Worm (Caenorhabditis elegans) whole organism, mixed stage, embryonic: Measurements from ENCODE around the gene srz-14.

Experiments used
- M03D4.4 ChIP-seq: sonication (generic microtip); optimal IDR thresholded peaks from 2 replicates; lab custom pipeline; 2017; ENCODE audit warnings: mild to moderate bottlenecking, missing genetic modification characterization, missing compliant biosample characterization
- bed-3 ChIP-seq: fragments of 200-800 bp; sonication (Bioruptor generic); optimal IDR thresholded peaks from 3 replicates; lab custom pipeline; 2018; ENCODE audit warnings: mild to moderate bottlenecking, missing genetic modification characterization, moderate library complexity, missing compliant biosample characterization
- blmp-1 ChIP-seq: fragments of 150-350 bp; optimal IDR thresholded peaks from 2 replicates; lab custom pipeline; 2014; ENCODE audit warnings: missing biosample characterization, missing genetic modification characterization
- ceh-39 ChIP-seq: fragments of 150-350 bp; optimal IDR thresholded peaks from 2 replicates; lab custom pipeline; 2014; ENCODE audit warnings: missing biosample characterization, missing genetic modification characterization
- ceh-43 ChIP-seq: fragments of 200-800 bp; sonication (Bioruptor generic); optimal IDR thresholded peaks from 2 replicates; lab custom pipeline; 2018; ENCODE audit warnings: mild to moderate bottlenecking, missing genetic modification characterization, moderate library complexity, missing compliant biosample characterization
- ceh-83 ChIP-seq: fragments of 200-800 bp; sonication (Bioruptor generic); optimal IDR thresholded peaks from 2 replicates; lab custom pipeline; 2018; ENCODE audit warnings: mild to moderate bottlenecking, missing genetic modification characterization, missing compliant biosample characterization
- ces-1 ChIP-seq: fragments of 150-350 bp; optimal IDR thresholded peaks from 2 replicates; lab custom pipeline; 2014; ENCODE audit warnings: missing biosample characterization, missing genetic modification reagents, missing genetic modification characterization
- cnd-1 ChIP-seq: fragments of 200-800 bp; sonication (Bioruptor generic); optimal IDR thresholded peaks from 2 replicates; lab custom pipeline; 2018; ENCODE audit warnings: mild to moderate bottlenecking, missing genetic modification characterization, missing compliant biosample characterization
- drap-1 ChIP-seq: fragments of 200-800 bp; sonication (Bioruptor generic); optimal IDR thresholded peaks from 3 replicates; lab custom pipeline; 2018; ENCODE audit warnings: mild to moderate bottlenecking, missing genetic modification characterization, missing compliant biosample characterization
- elt-1 ChIP-seq: sonication (generic microtip); optimal IDR thresholded peaks from 2 replicates; lab custom pipeline; 2017; ENCODE audit warnings: missing genetic modification characterization, mild to moderate bottlenecking, missing compliant biosample characterization, antibody characterized with exemption, moderate library complexity, borderline replicate concordance; ENCODE audit not compliant: insufficient read depth
- elt-3 ChIP-seq: fragments of 150-350 bp; optimal IDR thresholded peaks from 2 replicates; lab custom pipeline; 2014; ENCODE audit warnings: missing biosample characterization, missing genetic modification characterization
- flh-1 ChIP-seq: fragments of 200-800 bp; sonication (Bioruptor generic); optimal IDR thresholded peaks from 2 replicates; lab custom pipeline; 2018; ENCODE audit warnings: mild to moderate bottlenecking, missing genetic modification characterization, moderate library complexity, missing compliant biosample characterization
- ham-2 ChIP-seq: fragments of 200-800 bp; sonication (Bioruptor generic); optimal IDR thresholded peaks from 2 replicates; lab custom pipeline; 2018; ENCODE audit warnings: mild to moderate bottlenecking, missing genetic modification characterization, missing compliant biosample characterization
- lin-13 ChIP-seq: fragments of 150-350 bp; optimal IDR thresholded peaks from 2 replicates; lab custom pipeline; 2014; ENCODE audit warnings: missing biosample characterization, missing genetic modification characterization
- lin-32 ChIP-seq: fragments of 200-800 bp; sonication (Bioruptor generic); optimal IDR thresholded peaks from 2 replicates; lab custom pipeline; 2018; ENCODE audit warnings: mild to moderate bottlenecking, missing genetic modification characterization, missing compliant biosample characterization
- lsy-2 ChIP-seq: fragments of 150-350 bp; optimal IDR thresholded peaks from 2 replicates; lab custom pipeline; 2014; ENCODE audit warnings: missing biosample characterization, missing genetic modification characterization
- mab-5 ChIP-seq: fragments of 150-350 bp; optimal IDR thresholded peaks from 2 replicates; lab custom pipeline; 2014; ENCODE audit warnings: missing biosample characterization, missing genetic modification characterization
- mep-1 ChIP-seq: fragments of 150-350 bp; optimal IDR thresholded peaks from 2 replicates; lab custom pipeline; 2017; ENCODE audit warnings: missing biosample characterization, missing genetic modification reagents, missing genetic modification characterization, inconsistent platforms
- nhr-12 ChIP-seq: fragments of 150-350 bp; optimal IDR thresholded peaks from 2 replicates; lab custom pipeline; 2014; ENCODE audit warnings: missing biosample characterization, missing genetic modification characterization
- nhr-2 ChIP-seq: fragments of 150-350 bp; optimal IDR thresholded peaks from 2 replicates; lab custom pipeline; 2014; ENCODE audit warnings: missing biosample characterization, missing genetic modification characterization
- nhr-237 ChIP-seq: fragments of 150-350 bp; optimal IDR thresholded peaks from 2 replicates; lab custom pipeline; 2014; ENCODE audit warnings: missing biosample characterization, missing genetic modification characterization
- nhr-28 ChIP-seq: fragments of 150-350 bp; optimal IDR thresholded peaks from 2 replicates; lab custom pipeline; 2014; ENCODE audit warnings: missing biosample characterization, missing genetic modification characterization
- nhr-76 ChIP-seq: sonication (generic microtip); optimal IDR thresholded peaks from 2 replicates; lab custom pipeline; 2017; ENCODE audit warnings: missing biosample characterization, missing genetic modification characterization
- pha-4 ChIP-seq: fragments of 150-350 bp; optimal IDR thresholded peaks from 2 replicates; lab custom pipeline; 2018; ENCODE audit warnings: missing biosample characterization, missing genetic modification reagents, missing genetic modification characterization
- sem-2 ChIP-seq: fragments of 200-800 bp; sonication (Bioruptor generic); optimal IDR thresholded peaks from 2 replicates; lab custom pipeline; 2018; ENCODE audit warnings: mild to moderate bottlenecking, missing genetic modification characterization, missing compliant biosample characterization
- snpc-4 ChIP-seq: fragments of 150-350 bp; optimal IDR thresholded peaks from 2 replicates; lab custom pipeline; 2014; ENCODE audit warnings: missing biosample characterization, missing genetic modification characterization
- sptf-1 ChIP-seq: sonication (generic microtip); optimal IDR thresholded peaks from 2 replicates; lab custom pipeline; 2017; ENCODE audit warnings: mild to moderate bottlenecking, missing genetic modification characterization, moderate library complexity, missing compliant biosample characterization
- tbx-8 ChIP-seq: fragments of 200-800 bp; sonication (Bioruptor generic); optimal IDR thresholded peaks from 2 replicates; lab custom pipeline; 2018; ENCODE audit warnings: mild to moderate bottlenecking, missing genetic modification characterization, moderate library complexity, missing compliant biosample characterization
- unc-120 ChIP-seq: sonication (generic microtip); optimal IDR thresholded peaks from 2 replicates; lab custom pipeline; 2017; ENCODE audit warnings: missing genetic modification characterization, missing compliant biosample characterization; ENCODE audit not compliant: poor library complexity, severe bottlenecking
- unc-39 ChIP-seq: fragments of 150-350 bp; optimal IDR thresholded peaks from 2 replicates; lab custom pipeline; 2014; ENCODE audit warnings: missing biosample characterization, missing genetic modification characterization
- unc-62 ChIP-seq: fragments of 150-350 bp; optimal IDR thresholded peaks from 2 replicates; lab custom pipeline; 2014; ENCODE audit warnings: missing biosample characterization, missing genetic modification reagents, missing genetic modification characterization
- ztf-11 ChIP-seq: fragments of 150-350 bp; optimal IDR thresholded peaks from 2 replicates; lab custom pipeline; 2014; ENCODE audit warnings: missing biosample characterization, missing genetic modification characterization

The srz-14 gene

DNA sequence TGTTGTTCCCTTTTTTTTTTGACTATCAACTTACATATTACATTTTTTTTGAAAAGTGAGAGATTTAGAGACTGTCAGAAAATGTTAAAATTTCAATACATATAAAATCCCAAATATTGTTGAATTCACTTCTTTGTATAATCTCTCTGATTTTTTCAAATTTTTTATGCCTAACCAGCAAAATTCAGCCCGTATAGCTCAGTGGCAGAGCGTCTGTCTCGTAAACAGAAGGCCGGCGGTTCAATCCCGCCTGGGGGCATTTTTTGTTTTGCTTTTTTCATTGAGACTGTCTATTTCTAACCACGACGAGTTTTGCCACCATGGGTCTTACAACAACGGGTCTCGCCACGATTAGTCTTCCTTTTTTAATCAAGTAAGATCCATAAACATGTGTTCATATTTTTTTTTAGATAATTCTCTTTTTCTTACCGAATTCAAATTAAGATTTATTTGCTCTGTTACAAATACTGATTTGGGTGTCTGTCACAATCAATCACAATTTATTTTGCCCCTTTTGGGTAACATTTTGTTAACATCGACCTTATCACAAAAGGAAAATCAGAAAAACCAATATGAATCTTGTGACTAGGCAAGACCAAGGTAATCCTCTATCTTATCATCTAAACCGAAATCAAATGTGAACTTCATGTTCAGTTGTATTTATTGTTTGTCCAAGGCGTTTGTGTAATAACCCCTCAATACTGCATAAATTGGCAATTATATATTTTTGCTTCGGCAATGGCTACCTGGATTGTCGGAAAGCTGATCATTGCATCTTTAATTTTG is 35.7 kb downstream of the srz-14 start, which contains the start of gene glc-1:
Gene glc-1 (plus strand): TSS at position 663 of the 786 bp plus-strand sequence.
- no peak for TF ChIP-seq unc-120 (tag; lab: Kevin White, UChicago)
- no peak for TF ChIP-seq ceh-43 (GFP tag; lab: Kevin White, UChicago)
- TF ChIP-seq bed-3 (GFP tag; lab: Kevin White, UChicago) = no peak
- TF ChIP-seq sem-2 (GFP tag; lab: Kevin White, UChicago) = no peak
- TF ChIP-seq cnd-1 = no peak
- TF ChIP-seq ceh-39 (tag; lab: Kevin White, UChicago) = no peak
- no peak for TF ChIP-seq drap-1 (GFP tag; lab: Kevin White, UChicago)
- no peak for TF ChIP-seq nhr-28 (tag; lab: Kevin White, UChicago)
- TF ChIP-seq ham-2 = no peak
- TF ChIP-seq lin-13 (tag; lab: Kevin White, UChicago) = no peak
- no peak for TF ChIP-seq nhr-76 (tag; lab: Kevin White, UChicago)
- no peak for TF ChIP-seq lin-32
- TF ChIP-seq mab-5 (tag; lab: Kevin White, UChicago) = no peak
- no peak for TF ChIP-seq flh-1
- TF ChIP-seq ces-1 = no peak
- no peak for TF ChIP-seq sptf-1 (tag; lab: Kevin White, UChicago)
- no peak for TF ChIP-seq ceh-83 (GFP tag; lab: Kevin White, UChicago)

DNA sequence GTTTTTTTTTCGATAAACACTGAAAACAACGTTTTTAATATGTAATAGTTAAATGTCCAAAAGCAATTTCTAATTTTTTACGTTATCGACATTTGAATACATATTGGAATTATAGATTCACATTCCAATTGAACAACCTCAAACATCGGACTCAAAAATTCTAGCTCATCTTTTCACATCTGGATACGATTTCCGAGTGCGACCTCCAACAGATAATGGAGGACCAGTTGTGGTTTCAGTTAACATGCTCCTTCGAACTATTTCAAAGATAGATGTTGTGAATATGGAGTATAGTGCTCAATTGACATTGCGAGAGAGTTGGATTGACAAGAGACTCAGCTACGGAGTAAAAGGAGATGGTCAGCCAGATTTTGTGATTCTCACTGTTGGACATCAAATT is 36.6 kb downstream of the srz-14 start:
- TF ChIP-seq elt-1 (no peak), nhr-76 (tag; lab: Kevin White, UChicago) (no peak), blmp-1 (tag; lab: Kevin White, UChicago) (no peak), snpc-4 (no peak), pha-4 (tag; lab: Kevin White, UChicago) (no peak), ceh-39 (tag; lab: Kevin White, UChicago) (no peak), ztf-11 (tag; lab: Kevin White, UChicago) (no peak), elt-3 (tag; lab: Kevin White, UChicago) (no peak), mep-1 (no peak), lin-13 (tag; lab: Kevin White, UChicago) (no peak), cnd-1 (no peak), bed-3 (GFP tag; lab: Kevin White, UChicago) (no peak), drap-1 (GFP tag; lab: Kevin White, UChicago) (no peak), nhr-12 (tag; lab: Kevin White, UChicago) (no peak), unc-62 (GFP tag; lab: Kevin White, UChicago) (no peak), nhr-28 (tag; lab: Kevin White, UChicago) (no peak), unc-39 (no peak), ces-1 (no peak)

DNA sequence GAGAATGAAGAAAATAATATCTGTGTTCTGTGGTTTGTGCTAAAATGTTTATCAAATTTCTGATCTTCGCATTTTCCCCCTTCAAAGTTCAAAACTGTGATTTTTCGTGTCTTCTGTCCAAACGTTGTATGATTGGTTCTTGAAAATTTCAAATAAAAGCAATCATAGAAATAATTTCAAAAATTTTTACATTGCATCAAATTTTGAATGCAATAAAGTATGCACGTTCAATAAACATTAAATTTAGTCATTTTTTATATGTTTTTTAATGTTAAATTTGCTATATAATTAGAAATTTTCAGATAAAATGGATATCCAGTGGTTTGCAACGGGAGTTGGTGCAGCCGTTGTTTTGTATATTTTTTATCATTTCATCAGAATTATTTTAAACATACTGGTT is 40.6 kb downstream of the srz-14 start, which contains the start of gene stdh-2:
Gene stdh-2 (plus strand): TSS at position 301 of the 400 bp plus-strand sequence.
- TF ChIP-seq ham-2 (no peak), mep-1 (no peak), snpc-4 (no peak), cnd-1 (no peak), sptf-1 (tag; lab: Kevin White, UChicago) (no peak), elt-1 (no peak), pha-4 (tag; lab: Kevin White, UChicago) (no peak), nhr-2 (tag; lab: Kevin White, UChicago) (no peak), tbx-8 (GFP tag; lab: Kevin White, UChicago) (no peak), unc-120 (tag; lab: Kevin White, UChicago) (no peak), nhr-237 (no peak), nhr-28 (tag; lab: Kevin White, UChicago) (no peak), ceh-39 (tag; lab: Kevin White, UChicago) (no peak), flh-1 (no peak), M03D4.4 (tag; lab: Kevin White, UChicago) (no peak)

DNA sequence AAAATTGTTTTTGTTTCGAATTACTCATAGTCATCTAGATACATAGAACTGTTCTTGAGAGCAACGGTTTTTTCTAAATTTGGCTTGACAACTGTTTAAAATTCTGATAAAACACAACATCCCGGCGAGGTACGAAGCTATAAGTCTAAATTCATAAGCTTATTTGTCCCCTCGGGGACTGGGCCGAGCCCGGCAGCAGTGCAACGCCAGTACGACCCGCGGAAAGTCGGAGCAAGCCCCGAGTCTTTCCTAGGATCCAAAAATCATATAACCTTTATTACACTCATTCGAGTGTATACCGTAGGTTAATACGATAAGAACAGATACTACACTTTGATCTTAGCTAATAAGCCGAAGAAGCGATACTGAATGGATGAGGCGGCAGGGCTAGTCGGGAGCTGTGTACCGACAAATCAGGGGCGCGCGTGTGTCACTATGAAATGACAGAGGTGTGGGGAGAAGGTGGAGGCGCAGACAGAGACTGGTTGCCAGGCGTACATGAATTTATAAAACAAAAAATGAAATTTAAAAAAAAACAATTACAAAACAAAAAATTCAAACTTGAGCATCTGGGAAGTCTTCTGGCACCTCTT is 42.2 kb downstream of the srz-14 start:
- TF ChIP-seq ceh-43 (GFP tag; lab: Kevin White, UChicago) (no peak), elt-1 (no peak), snpc-4 (no peak), unc-62 (GFP tag; lab: Kevin White, UChicago) (no peak), ztf-11 (tag; lab: Kevin White, UChicago) (no peak), ham-2 (no peak), nhr-237 (no peak), tbx-8 (GFP tag; lab: Kevin White, UChicago) (no peak), lsy-2 (no peak), ceh-39 (tag; lab: Kevin White, UChicago) (no peak)
